Fruit fly (Drosophila melanogaster) whole organism, embryonic: ENCODE results near the gene Cpr67Fb.

Experiments
- ATbp ChIP-seq: fragments of 200-800 bp; sonication (Bioruptor generic); optimal IDR thresholded peaks from 2 replicates; lab custom pipeline; 2017; ENCODE audit warnings: missing biosample characterization, mild to moderate bottlenecking, missing genetic modification characterization, missing genetic modification reagents
- Adf1 ChIP-seq: fragments of 200-800 bp; sonication (Bioruptor generic); IDR thresholded peaks from 2 replicates; pipeline ENCODE4 v1.3.6; 2022; ENCODE audit warnings: missing biosample characterization, missing genetic modification characterization
- Atf6 ChIP-seq: fragments of 200-800 bp; sonication (Bioruptor generic); IDR thresholded peaks from 2 replicates; pipeline ENCODE4 v1.3.6; 2022; ENCODE audit warnings: missing biosample characterization, missing genetic modification characterization
- Blimp-1 ChIP-seq: fragments of 200-800 bp; sonication (Bioruptor generic); optimal IDR thresholded peaks from 3 replicates; lab custom pipeline; 2018; ENCODE audit warnings: missing biosample characterization, missing genetic modification characterization, mild to moderate bottlenecking, moderate library complexity, missing genetic modification reagents
- CG1024 ChIP-seq: fragments of 200-800 bp; sonication (Bioruptor generic); IDR thresholded peaks from 2 replicates; pipeline ENCODE4 v1.3.6; 2022; ENCODE audit warnings: missing biosample characterization, missing genetic modification characterization
- CG11093 ChIP-seq: fragments of 200-800 bp; sonication (Bioruptor generic); IDR thresholded peaks from 3 replicates; pipeline ENCODE4 v1.3.6; 2022; ENCODE audit warnings: missing biosample characterization, missing genetic modification characterization
- CG11398 ChIP-seq: fragments of 200-800 bp; sonication (Bioruptor generic); optimal IDR thresholded peaks from 2 replicates; lab custom pipeline; 2016; ENCODE audit warnings: missing biosample characterization, missing genetic modification characterization
- CG11695 ChIP-seq: fragments of 200-800 bp; sonication (Bioruptor generic); IDR thresholded peaks from 3 replicates; pipeline ENCODE4 v1.3.6; 2022; ENCODE audit warnings: missing biosample characterization, missing genetic modification characterization
- CG13894 ChIP-seq: fragments of 200-800 bp; sonication (Bioruptor generic); optimal IDR thresholded peaks from 3 replicates; lab custom pipeline; 2018; ENCODE audit warnings: missing biosample characterization, mild to moderate bottlenecking, missing genetic modification characterization, moderate library complexity
- CG14441 ChIP-seq: fragments of 200-800 bp; sonication (Bioruptor generic); IDR thresholded peaks from 2 replicates; pipeline ENCODE4 v1.3.6; 2022; ENCODE audit warnings: missing biosample characterization, missing genetic modification characterization
- CG14860 ChIP-seq: fragments of 200-800 bp; sonication (Bioruptor generic); IDR thresholded peaks from 3 replicates; pipeline ENCODE4 v1.3.6; 2022; ENCODE audit warnings: missing biosample characterization, missing genetic modification characterization; ENCODE audit not compliant: partially characterized antibody
- CG15514 ChIP-seq: fragments of 200-800 bp; sonication (Bioruptor generic); optimal IDR thresholded peaks from 3 replicates; lab custom pipeline; 2017; ENCODE audit warnings: missing biosample characterization, missing genetic modification characterization, mild to moderate bottlenecking, moderate library complexity, missing genetic modification reagents
- CG32772 ChIP-seq: fragments of 200-800 bp; sonication (Bioruptor generic); IDR thresholded peaks from 2 replicates; pipeline ENCODE4 v1.3.6; 2022; ENCODE audit warnings: missing biosample characterization, missing genetic modification characterization
- CG3281 ChIP-seq: fragments of 200-800 bp; sonication (Bioruptor generic); optimal IDR thresholded peaks from 3 replicates; lab custom pipeline; 2017; ENCODE audit warnings: missing biosample characterization, mild to moderate bottlenecking, missing genetic modification characterization
- CG3407 ChIP-seq: fragments of 200-800 bp; sonication (Bioruptor generic); optimal IDR thresholded peaks from 2 replicates; lab custom pipeline; 2018; ENCODE audit warnings: missing biosample characterization, mild to moderate bottlenecking, missing genetic modification characterization
- CG4730 ChIP-seq: fragments of 200-800 bp; sonication (Bioruptor generic); IDR thresholded peaks from 2 replicates; pipeline ENCODE4 v1.3.6; 2022; ENCODE audit warnings: missing biosample characterization, missing genetic modification characterization
- CG4854 ChIP-seq: fragments of 200-800 bp; sonication (Bioruptor generic); optimal IDR thresholded peaks from 2 replicates; lab custom pipeline; 2016; ENCODE audit warnings: missing biosample characterization, missing genetic modification characterization, inconsistent platforms
- CG6175 ChIP-seq: fragments of 200-800 bp; sonication (Bioruptor generic); IDR thresholded peaks from 3 replicates; pipeline ENCODE4 v1.3.6; 2022; ENCODE audit warnings: missing biosample characterization, missing genetic modification characterization
- CG8944 ChIP-seq: fragments of 200-800 bp; sonication (Bioruptor generic); optimal IDR thresholded peaks from 3 replicates; lab custom pipeline; 2016; ENCODE audit warnings: missing biosample characterization, missing genetic modification characterization
- D19B ChIP-seq: fragments of 200-800 bp; sonication (Bioruptor generic); optimal IDR thresholded peaks from 2 replicates; lab custom pipeline; 2017; ENCODE audit warnings: missing biosample characterization, mild to moderate bottlenecking, missing genetic modification characterization
- Dp ChIP-seq: fragments of 200-800 bp; sonication (Bioruptor generic); optimal IDR thresholded peaks from 2 replicates; lab custom pipeline; 2018; ENCODE audit warnings: missing biosample characterization, mild to moderate bottlenecking, missing genetic modification characterization, moderate library complexity
- Fer3 ChIP-seq: fragments of 200-800 bp; sonication (Bioruptor generic); optimal IDR thresholded peaks from 2 replicates; lab custom pipeline; 2018; ENCODE audit warnings: missing biosample characterization, mild to moderate bottlenecking, missing genetic modification characterization, moderate library complexity
- HLH3B ChIP-seq: fragments of 200-800 bp; sonication (Bioruptor generic); IDR thresholded peaks from 2 replicates; pipeline ENCODE4 v1.3.6; 2022; ENCODE audit warnings: missing biosample characterization, missing genetic modification characterization
- Hmr ChIP-seq: fragments of 200-800 bp; sonication (Bioruptor generic); optimal IDR thresholded peaks from 3 replicates; lab custom pipeline; 2017; ENCODE audit warnings: mild to moderate bottlenecking, missing biosample characterization, missing genetic modification reagents, missing genetic modification characterization
- NK7.1 ChIP-seq: fragments of 200-800 bp; sonication (Bioruptor generic); optimal IDR thresholded peaks from 3 replicates; lab custom pipeline; 2016; ENCODE audit warnings: missing biosample characterization, missing genetic modification characterization
- Nf-YA ChIP-seq: fragments of 200-800 bp; sonication (Bioruptor generic); IDR thresholded peaks from 2 replicates; pipeline ENCODE4 v1.3.6; 2022; ENCODE audit warnings: missing biosample characterization, missing genetic modification characterization
- Oli ChIP-seq: fragments of 200-800 bp; sonication (Bioruptor generic); optimal IDR thresholded peaks from 2 replicates; lab custom pipeline; 2018; ENCODE audit warnings: missing biosample characterization, mild to moderate bottlenecking, missing genetic modification characterization, moderate library complexity
- Poxn ChIP-seq: fragments of 200-800 bp; sonication (Bioruptor generic); IDR thresholded peaks from 2 replicates; pipeline ENCODE4 v1.3.6; 2022; ENCODE audit warnings: missing biosample characterization, missing genetic modification characterization
- Rx ChIP-seq: fragments of 200-800 bp; sonication (Bioruptor generic); IDR thresholded peaks from 2 replicates; pipeline ENCODE4 v1.3.6; 2022; ENCODE audit warnings: missing biosample characterization, missing genetic modification characterization
- ash1 ChIP-seq: fragments of 200-800 bp; sonication (Bioruptor generic); optimal IDR thresholded peaks from 2 replicates; lab custom pipeline; 2018; ENCODE audit warnings: missing biosample characterization, mild to moderate bottlenecking, missing genetic modification characterization
- gce ChIP-seq: fragments of 200-800 bp; sonication (Bioruptor generic); IDR thresholded peaks from 3 replicates; pipeline ENCODE4 v1.3.6; 2022; ENCODE audit warnings: missing biosample characterization, missing genetic modification characterization
- gcm ChIP-seq: fragments of 200-800 bp; sonication (Bioruptor generic); optimal IDR thresholded peaks from 2 replicates; lab custom pipeline; 2019; ENCODE audit warnings: missing biosample characterization, mild to moderate bottlenecking, missing genetic modification characterization, moderate library complexity
- grau ChIP-seq: fragments of 200-800 bp; optimal IDR thresholded peaks from 3 replicates; lab custom pipeline; 2019; ENCODE audit warnings: missing biosample characterization, mild to moderate bottlenecking, missing genetic modification characterization, moderate library complexity
- hb ChIP-seq: fragments of 200-800 bp; sonication (Bioruptor generic); IDR thresholded peaks from 3 replicates; pipeline ENCODE4 v1.3.6; 2022; ENCODE audit warnings: missing biosample characterization, missing genetic modification characterization; ENCODE audit not compliant: partially characterized antibody
- hbn ChIP-seq: fragments of 200-800 bp; sonication (Bioruptor generic); IDR thresholded peaks from 2 replicates; pipeline ENCODE4 v1.3.6; 2022; ENCODE audit warnings: missing biosample characterization, missing genetic modification characterization; ENCODE audit not compliant: partially characterized antibody
- her ChIP-seq: fragments of 200-800 bp; sonication (Bioruptor generic); optimal IDR thresholded peaks from 2 replicates; lab custom pipeline; 2016; ENCODE audit warnings: missing biosample characterization, missing genetic modification characterization
- jumu ChIP-seq: fragments of 200-800 bp; sonication (Bioruptor generic); optimal IDR thresholded peaks from 3 replicates; lab custom pipeline; 2016; ENCODE audit warnings: missing biosample characterization, missing genetic modification characterization
- lilli ChIP-seq: fragments of 200-800 bp; sonication (Bioruptor generic); optimal IDR thresholded peaks from 3 replicates; lab custom pipeline; 2016; ENCODE audit warnings: missing biosample characterization, missing genetic modification characterization
- lov ChIP-seq, 2 experiments: fragments of 200-800 bp in 1 of 2; fragments of >200 bp in 1 of 2; sonication (Bioruptor generic) in 1 of 2; IDR thresholded peaks in 1 of 2; optimal IDR thresholded peaks in 1 of 2; 2 replicates in 1 of 2; 3 replicates in 1 of 2; pipeline versions ENCODE4 v1.3.6 to Lab custom; 2017 to 2022; ENCODE audit warnings: missing biosample characterization in 1 of 2, missing genetic modification characterization in 1 of 2
- maf-S ChIP-seq: fragments of 200-800 bp; sonication (Bioruptor generic); optimal IDR thresholded peaks from 2 replicates; lab custom pipeline; 2016; ENCODE audit warnings: missing biosample characterization, missing genetic modification characterization
- nom ChIP-seq: fragments of 200-800 bp; sonication (Bioruptor generic); optimal IDR thresholded peaks from 2 replicates; lab custom pipeline; 2017; ENCODE audit warnings: missing biosample characterization, missing genetic modification characterization, mild to moderate bottlenecking, moderate library complexity, missing genetic modification reagents
- pnt ChIP-seq: fragments of 200-800 bp; sonication (Bioruptor generic); optimal IDR thresholded peaks from 3 replicates; lab custom pipeline; 2016; ENCODE audit warnings: missing biosample characterization, missing genetic modification characterization
- row ChIP-seq: fragments of 200-800 bp; sonication (Bioruptor generic); IDR thresholded peaks from 3 replicates; pipeline ENCODE4 v1.3.6; 2022; ENCODE audit warnings: missing biosample characterization, missing genetic modification characterization
- stc ChIP-seq: fragments of 200-800 bp; sonication (Bioruptor generic); IDR thresholded peaks from 2 replicates; pipeline ENCODE4 v1.3.6; 2022; ENCODE audit warnings: missing biosample characterization, missing genetic modification characterization
- tgo ChIP-seq: fragments of 200-800 bp; sonication (Bioruptor generic); IDR thresholded peaks from 3 replicates; pipeline ENCODE4 v1.3.6; 2022; ENCODE audit warnings: missing biosample characterization, missing genetic modification characterization
- tll ChIP-seq, 2 experiments: fragments of 200-800 bp in 1 of 2; fragments of >200 bp in 1 of 2; sonication (Bioruptor generic) in 1 of 2; optimal IDR thresholded peaks; 2 replicates each; lab custom pipeline; 2017 to 2019; ENCODE audit warnings: missing biosample characterization in 2 of 2, missing genetic modification characterization in 2 of 2, mild to moderate bottlenecking in 1 of 2, moderate library complexity in 1 of 2
- trem ChIP-seq: fragments of 200-800 bp; optimal IDR thresholded peaks from 3 replicates; lab custom pipeline; 2019; ENCODE audit warnings: missing biosample characterization, mild to moderate bottlenecking, missing genetic modification characterization, moderate library complexity
- tup ChIP-seq: fragments of 200-800 bp; sonication (Bioruptor generic); optimal IDR thresholded peaks from 2 replicates; lab custom pipeline; 2016; ENCODE audit warnings: missing biosample characterization, mild to moderate bottlenecking, missing genetic modification characterization, moderate library complexity
- unpg ChIP-seq: fragments of 200-800 bp; sonication (Bioruptor generic); optimal IDR thresholded peaks from 3 replicates; lab custom pipeline; 2018; ENCODE audit warnings: missing biosample characterization, mild to moderate bottlenecking, missing genetic modification characterization, moderate library complexity
- wek ChIP-seq: fragments of 200-800 bp; sonication (Bioruptor generic); optimal IDR thresholded peaks from 3 replicates; lab custom pipeline; 2018; ENCODE audit warnings: missing biosample characterization, mild to moderate bottlenecking, missing genetic modification characterization, moderate library complexity
- z ChIP-seq: fragments of 200-800 bp; sonication (Bioruptor generic); IDR thresholded peaks from 3 replicates; pipeline ENCODE4 v1.3.6; 2022; ENCODE audit warnings: missing biosample characterization, missing genetic modification characterization

The Cpr67Fb gene

DNA sequence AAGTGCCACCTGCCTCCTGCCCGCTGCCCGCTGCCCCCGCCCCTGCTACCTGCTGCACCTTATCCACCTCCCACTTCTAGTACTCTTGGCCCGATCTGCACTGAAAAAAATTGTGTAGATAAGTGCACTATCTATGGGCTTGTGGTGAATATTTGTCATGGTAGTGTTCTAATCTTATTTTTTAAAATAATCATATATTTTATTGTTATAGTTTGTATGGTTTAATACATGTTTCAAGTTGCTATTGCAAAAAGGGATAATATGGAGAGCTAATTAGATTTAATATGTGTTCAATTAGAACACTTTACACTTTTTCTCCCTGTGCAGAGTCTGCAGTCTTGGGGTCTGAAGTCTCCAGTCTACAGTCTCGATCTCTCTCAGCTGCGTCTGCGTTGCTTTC lies 37.5 kb downstream of the Cpr67Fb start (continued):
- TF ChIP-seq pnt (no peak), wek (GFP tag; lab: Kevin White, UChicago) (no peak), nom (GFP tag; lab: Kevin White, UChicago) (peak; percentile 42), D19B (GFP tag; lab: Kevin White, UChicago) (no peak), Dp (GFP tag; lab: Kevin White, UChicago) (no peak), CG3281 (no peak), Adf1 (GFP tag; lab: Robert Waterston, UW) (no peak), CG4730 (peak; percentile 31; the same call in 1 of the 2 replicates), lov (optimal IDR thresholded peaks at IDR 0.05; lab: Kevin White, UChicago) (no peak), lov (GFP tag; IDR thresholded peaks at IDR 0.05; lab: Robert Waterston, UW) (no peak), Rx (GFP tag; lab: Robert Waterston, UW) (no peak), CG14860 (no peak), maf-S (GFP tag; lab: Kevin White, UChicago) (no peak), CG3407 (GFP tag; lab: Kevin White, UChicago) (peak; percentile 3), tup (GFP tag; lab: Kevin White, UChicago) (no peak), gce (no peak), grau (tag; lab: Kevin White, UChicago) (no peak), Oli (tag; lab: Kevin White, UChicago) (peak; percentile 53), CG14441 (GFP tag; lab: Robert Waterston, UW) (peak; percentile 40; the same call in 1 of the 2 replicates), Poxn (GFP tag; lab: Robert Waterston, UW) (no peak), CG1024 (GFP tag; lab: Robert Waterston, UW) (no peak), gcm (GFP tag; lab: Kevin White, UChicago) (peak; percentile 1), lilli (GFP tag; lab: Kevin White, UChicago) (no peak), unpg (GFP tag; lab: Kevin White, UChicago) (peak; percentile 37), Atf6 (GFP tag; lab: Robert Waterston, UW) (no peak), stc (no peak), CG32772 (GFP tag; lab: Robert Waterston, UW) (no peak), NK7.1 (GFP tag; lab: Kevin White, UChicago) (no peak), CG13894 (tag; lab: Kevin White, UChicago) (no peak), ash1 (GFP tag; lab: Kevin White, UChicago) (no peak), Fer3 (tag; lab: Kevin White, UChicago) (no peak), tgo (GFP tag; lab: Robert Waterston, UW) (peak; percentile 62), HLH3B (GFP tag; lab: Robert Waterston, UW) (no peak), CG11398 (GFP tag; lab: Kevin White, UChicago) (no peak), Nf-YA (GFP tag; lab: Robert Waterston, UW) (no peak), jumu (no peak), Blimp-1 (GFP tag; lab: Kevin White, UChicago) (peak; percentile 43), CG15514 (GFP tag; lab: Kevin White, UChicago) (no peak), CG6175 (GFP tag; lab: Robert Waterston, UW) (no peak), CG11093 (peak; percentile 31; the same call in 1 of the 3 replicates), her (no peak), hb (GFP tag; lab: Robert Waterston, UW) (no peak), Hmr (GFP tag; lab: Kevin White, UChicago) (no peak), CG11695 (GFP tag; lab: Robert Waterston, UW) (peak; percentile 19; the same call in 1 of the 3 replicates), tll (GFP tag; optimal IDR thresholded peaks at IDR 0.05; lab: Kevin White, UChicago) (no peak), CG4854 (no peak), ATbp (peak; percentile 22), CG8944 (GFP tag; lab: Kevin White, UChicago) (no peak), z (no peak), hbn (no peak), row (GFP tag; lab: Robert Waterston, UW) (peak; percentile 66), trem (tag; lab: Kevin White, UChicago) (peak; percentile 20)
